Fruit fly (Drosophila melanogaster) whole organism, wandering third instar larva: ENCODE data around the gene Ca-beta.
A peak's percentile ranks its signal among the peaks of the same experiment; 100 is the strongest.

Source experiments
- Dfd ChIP-seq: fragments of >200 bp; optimal IDR thresholded peaks from 2 replicates; lab custom pipeline; 2017; ENCODE audit warnings: missing biosample characterization, missing genetic modification characterization
- GATAd ChIP-seq: sonication (Bioruptor generic); optimal IDR thresholded peaks from 2 replicates; lab custom pipeline; 2016; ENCODE audit warnings: missing biosample characterization, missing genetic modification characterization
- Hnf4 ChIP-seq: fragments of 200-800 bp; sonication (Bioruptor generic); optimal IDR thresholded peaks from 2 replicates; lab custom pipeline; 2016; ENCODE audit warnings: missing biosample characterization, mild to moderate bottlenecking, missing genetic modification characterization
- Hr78 ChIP-seq: fragments of >200 bp; optimal IDR thresholded peaks from 2 replicates; lab custom pipeline; 2017; ENCODE audit warnings: missing biosample characterization, missing genetic modification characterization
- Hr83 ChIP-seq: fragments of 200-300 bp; sonication (Bioruptor generic); optimal IDR thresholded peaks from 2 replicates; lab custom pipeline; 2016; ENCODE audit warnings: missing biosample characterization, mild to moderate bottlenecking, missing genetic modification characterization, moderate library complexity; ENCODE audit not compliant: poor library complexity, severe bottlenecking
- Myc ChIP-seq: fragments of >200 bp; optimal IDR thresholded peaks from 2 replicates; lab custom pipeline; 2017
- N ChIP-seq: fragments of >200 bp; optimal IDR thresholded peaks from 2 replicates; lab custom pipeline; 2018; ENCODE audit warnings: missing biosample characterization, missing external identifiers, missing genetic modification characterization
- br ChIP-seq: fragments of 200-800 bp; sonication (Bioruptor generic); optimal IDR thresholded peaks from 2 replicates; lab custom pipeline; 2016; ENCODE audit warnings: missing biosample characterization, missing genetic modification characterization
- h ChIP-seq: fragments of 200-800 bp; sonication (Bioruptor generic); optimal IDR thresholded peaks from 3 replicates; lab custom pipeline; 2016; ENCODE audit warnings: missing biosample characterization, mild to moderate bottlenecking, missing genetic modification characterization
- pan ChIP-seq: fragments of >200 bp; optimal IDR thresholded peaks from 2 replicates; lab custom pipeline; 2017
- psq ChIP-seq: fragments of 200-800 bp; sonication (Bioruptor generic); optimal IDR thresholded peaks from 3 replicates; lab custom pipeline; 2017; ENCODE audit warnings: missing biosample characterization, mild to moderate bottlenecking, missing genetic modification characterization, moderate library complexity

DNA sequence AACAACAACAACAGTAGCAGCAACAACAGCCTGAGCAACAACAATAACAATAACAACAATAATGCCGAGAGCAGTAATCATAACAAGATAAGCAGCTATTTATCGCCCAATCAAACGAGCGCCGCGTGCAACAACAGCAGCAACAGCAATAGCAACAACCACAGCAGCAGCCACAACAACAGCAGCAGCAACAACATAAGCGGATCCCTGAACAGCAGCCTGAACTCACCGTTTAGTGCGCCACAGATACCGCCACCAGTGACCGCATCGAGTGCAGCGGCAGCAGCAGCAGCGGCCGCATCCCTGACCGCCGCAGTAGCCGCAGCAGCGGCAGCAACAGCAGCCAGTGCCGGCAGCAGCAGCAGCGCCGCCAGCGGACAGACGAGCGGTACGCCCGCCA is 33.0 kb upstream of the Ca-beta start:
- TF ChIP-seq Hr78 (GFP tag; lab: Kevin White, UChicago) = no peak
- TF ChIP-seq br (GFP tag; lab: Kevin White, UChicago) = no peak
- TF ChIP-seq psq (GFP tag; lab: Kevin White, UChicago) = no peak
- TF ChIP-seq GATAd (GFP tag; lab: Kevin White, UChicago) = no peak
- no peak for TF ChIP-seq Myc (lab: Kevin White, UChicago)
- TF ChIP-seq h (GFP tag; lab: Kevin White, UChicago) = no peak
- no peak for TF ChIP-seq Hr83
- no peak for TF ChIP-seq Hnf4 (GFP tag; lab: Kevin White, UChicago)
- no peak for TF ChIP-seq N (GFP tag; lab: Kevin White, UChicago)
- no peak for TF ChIP-seq pan (lab: Kevin White, UChicago)
- TF ChIP-seq Dfd (GFP tag; lab: Kevin White, UChicago) = peak; percentile 91
